Fruit fly (Drosophila melanogaster): ENCODE results near the gene CG33689.

The CG33689 gene

DNA sequence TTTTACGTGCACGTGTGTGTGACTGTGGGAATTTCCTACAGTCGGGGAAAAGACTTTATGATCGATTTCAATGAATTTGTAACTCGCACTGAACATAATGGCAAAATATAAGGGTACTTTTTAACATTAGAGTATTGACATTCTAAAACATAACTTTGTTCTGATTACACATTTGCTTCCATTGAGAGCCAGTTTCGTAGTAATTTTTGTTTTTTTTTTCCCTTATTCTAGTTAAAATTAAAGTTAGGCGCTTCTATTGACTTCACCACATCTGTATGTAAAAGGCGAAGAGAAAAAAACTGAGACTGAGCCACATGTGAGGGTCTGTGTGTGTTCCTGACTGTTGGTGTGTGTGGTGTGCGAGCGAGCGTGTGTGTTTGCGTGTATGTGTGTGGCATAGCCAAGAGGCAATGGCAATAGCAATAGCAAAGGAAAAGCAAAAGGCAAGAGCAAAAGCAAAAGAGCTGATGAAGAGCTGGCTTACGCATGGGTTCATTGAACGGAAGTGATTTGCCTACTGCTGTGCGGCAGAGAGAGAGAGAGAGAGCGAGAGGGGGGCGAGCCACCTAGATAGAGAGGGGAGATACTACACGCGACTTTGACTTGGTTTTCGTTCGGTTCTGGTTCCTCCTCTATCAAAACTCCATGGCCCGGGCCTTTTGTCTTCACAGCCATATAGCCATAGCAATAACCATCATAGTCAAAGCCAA, 38.0 kb upstream of the CG33689 start (continued):
- peak; percentile 75 for TF ChIP-seq CG13296 (GFP tag; optimal IDR thresholded peaks at IDR 0.05)
- peak; percentile 68 for TF ChIP-seq ind (GFP tag; optimal IDR thresholded peaks at IDR 0.05)
- no peak for TF ChIP-seq mld (GFP tag; IDR thresholded peaks at IDR 0.05; ENCODE audit: partially characterized antibody)
- peak; percentile 32 for TF ChIP-seq CG8290 (GFP tag; optimal IDR thresholded peaks at IDR 0.05)
- TF ChIP-seq CG8290 (tag; optimal IDR thresholded peaks at IDR 0.05), result no peak
- peak; percentile 48 for TF ChIP-seq CG18476 (GFP tag; optimal IDR thresholded peaks at IDR 0.05)
- TF ChIP-seq CG7987 (GFP tag; optimal IDR thresholded peaks at IDR 0.05), result no peak
- TF ChIP-seq CG9932 (GFP tag; IDR thresholded peaks at IDR 0.05), result peak; percentile 70
- TF ChIP-seq CG11695 (GFP tag; IDR thresholded peaks at IDR 0.05), result peak; percentile 78
- peak; percentile 83 for TF ChIP-seq Meics (GFP tag; optimal IDR thresholded peaks at IDR 0.05)
- TF ChIP-seq pum (GFP tag; optimal IDR thresholded peaks at IDR 0.05), result peak; percentile 32
- peak; percentile 41 for TF ChIP-seq MTF-1 (GFP tag; optimal IDR thresholded peaks at IDR 0.05; ENCODE audit: borderline replicate concordance)
- 0 out of 3 replicates have a peak, but pooled peaks have one; percentile 39 for TF ChIP-seq ase (GFP tag; IDR thresholded peaks at IDR 0.05)
- TF ChIP-seq D19A (tag; optimal IDR thresholded peaks at IDR 0.05), result peak; percentile 75
- TF ChIP-seq sd (tag; optimal IDR thresholded peaks at IDR 0.05), result peak; percentile 49
- TF ChIP-seq Hr51 (GFP tag; optimal IDR thresholded peaks at IDR 0.05), result peak; percentile 39 to 81
- no peak for TF ChIP-seq CTCF (GFP tag; optimal IDR thresholded peaks at IDR 0.05)
- peak; percentile 33; the same call in 1 of the 3 replicates for TF ChIP-seq Mrtf (GFP tag; IDR thresholded peaks at IDR 0.05)
- TF ChIP-seq Awh (GFP tag; IDR thresholded peaks at IDR 0.05), result no peak

dm6 chr3L:16164150-16165039, 35.6 kb upstream of the CG33689 start, which contains the start of gene CG5151:
CG5151 (minus strand) TSS chr3L:16164701.
- TF ChIP-seq dysf (GFP tag; IDR thresholded peaks at IDR 0.05) (no peak; the same call in 2 of the 3 replicates), abd-A (tag; optimal IDR thresholded peaks at IDR 0.05) (peak; percentile 90), CG3281 (GFP tag; optimal IDR thresholded peaks at IDR 0.05) (peak; percentile 36), CG34224 (GFP tag; IDR thresholded peaks at IDR 0.05; ENCODE audit: partially characterized antibody) (peak; percentile 35), HLHmδ (GFP tag; optimal IDR thresholded peaks at IDR 0.05) (peak; percentile 22), CG11247 (GFP tag; IDR thresholded peaks at IDR 0.05) (no peak), unc-4 (GFP tag; IDR thresholded peaks at IDR 0.05; ENCODE audit: partially characterized antibody) (peak; percentile 23), eyg (GFP tag; optimal IDR thresholded peaks at IDR 0.05) (no peak), esg (GFP tag; conservative IDR thresholded peaks at IDR 0.05) (no peak), Ets65A (GFP tag) (no peak), wdn (GFP tag; IDR thresholded peaks at IDR 0.05) (peak; percentile 33; the same call in 1 of the 2 replicates), ato (GFP tag; IDR thresholded peaks at IDR 0.05; ENCODE audit: partially characterized antibody) (peak; percentile 88), CG17361 (GFP tag; IDR thresholded peaks at IDR 0.05) (peak; percentile 44; the same call in 1 of the 3 replicates), tna (GFP tag; IDR thresholded peaks at IDR 0.05; ENCODE audit: partially characterized antibody) (peak; percentile 96), dati (GFP tag; IDR thresholded peaks at IDR 0.05) (no peak), CG10321 (GFP tag; IDR thresholded peaks at IDR 0.05) (no peak), gcm (GFP tag; optimal IDR thresholded peaks at IDR 0.05) (peak; percentile 0), CG9609 (GFP tag; optimal IDR thresholded peaks at IDR 0.05) (no peak), nerfin-2 (GFP tag; IDR thresholded peaks at IDR 0.05; ENCODE audit: partially characterized antibody) (peak; percentile 85), z (GFP tag; IDR thresholded peaks at IDR 0.05) (peak; percentile 32; the same call in 1 of the 3 replicates), BtbVII (GFP tag; optimal IDR thresholded peaks at IDR 0.05) (peak; percentile 40), CG2875 (GFP tag; optimal IDR thresholded peaks at IDR 0.05) (no peak), CG4360 (GFP tag; IDR thresholded peaks at IDR 0.05) (peak; percentile 87), NFAT (GFP tag; IDR thresholded peaks at IDR 0.05) (peak; percentile 49; the same call in 1 of the 2 replicates), CG12659 (GFP tag; optimal IDR thresholded peaks at IDR 0.05) (peak; percentile 36), Antp (GFP tag; optimal IDR thresholded peaks at IDR 0.05) (no peak), CG32772 (GFP tag; IDR thresholded peaks at IDR 0.05) (no peak), MTF-1 (GFP tag; optimal IDR thresholded peaks at IDR 0.05; ENCODE audit: borderline replicate concordance) (peak; percentile 38), D19B (GFP tag; optimal IDR thresholded peaks at IDR 0.05) (peak; percentile 63)
